Worm (Caenorhabditis elegans) whole organism, late embryonic: ENCODE measurements around the gene T16G12.8.

Experiments
- C38D4.7 ChIP-seq: fragments of 200-800 bp; sonication (Bioruptor generic); optimal IDR thresholded peaks from 2 replicates; lab custom pipeline; 2018; ENCODE audit warnings: mild to moderate bottlenecking, missing genetic modification characterization, moderate library complexity, missing compliant biosample characterization
- K02D7.2 ChIP-seq: sonication (generic microtip); optimal IDR thresholded peaks from 2 replicates; lab custom pipeline; 2017; ENCODE audit warnings: mild to moderate bottlenecking, missing genetic modification characterization, missing compliant biosample characterization
- K09A11.1 ChIP-seq: sonication (generic microtip); optimal IDR thresholded peaks from 2 replicates; lab custom pipeline; 2017; ENCODE audit warnings: antibody characterized with exemption, mild to moderate bottlenecking, missing genetic modification characterization, missing compliant biosample characterization; ENCODE audit not compliant: insufficient read depth
- T23F11.4 ChIP-seq: fragments of 200-800 bp; sonication (Bioruptor generic); optimal IDR thresholded peaks from 2 replicates; lab custom pipeline; 2018; ENCODE audit warnings: mild to moderate bottlenecking, missing genetic modification characterization, missing compliant biosample characterization
- ahr-1 ChIP-seq: sonication (generic microtip); optimal IDR thresholded peaks from 2 replicates; lab custom pipeline; 2016; ENCODE audit warnings: missing genetic modification characterization, missing compliant biosample characterization
- ama-1 ChIP-seq: fragments of 150-350 bp; optimal IDR thresholded peaks from 2 replicates; lab custom pipeline; 2014
- ceh-14 ChIP-seq: sonication (generic microtip); optimal IDR thresholded peaks from 2 replicates; lab custom pipeline; 2016; ENCODE audit warnings: missing genotype, missing genetic modification characterization, missing compliant biosample characterization
- ceh-2 ChIP-seq: sonication (generic microtip); optimal IDR thresholded peaks from 2 replicates; lab custom pipeline; 2016; ENCODE audit warnings: missing genotype, missing genetic modification characterization, missing compliant biosample characterization
- ceh-30 ChIP-seq: fragments of 150-350 bp; optimal IDR thresholded peaks from 2 replicates; lab custom pipeline; 2014; ENCODE audit warnings: missing biosample characterization, missing genetic modification characterization
- ceh-45 ChIP-seq: fragments of 200-800 bp; sonication (Bioruptor generic); IDR thresholded peaks from 2 replicates; pipeline ENCODE4 v1.3.6; 2022; ENCODE audit warnings: missing genetic modification reagents, missing genetic modification characterization, missing compliant biosample characterization
- ceh-9 ChIP-seq: sonication (generic microtip); optimal IDR thresholded peaks from 2 replicates; lab custom pipeline; 2016; ENCODE audit warnings: mild to moderate bottlenecking, missing genetic modification characterization, inconsistent platforms, missing compliant biosample characterization
- dve-1 ChIP-seq: sonication (generic microtip); optimal IDR thresholded peaks from 2 replicates; lab custom pipeline; 2017; ENCODE audit warnings: antibody characterized with exemption, mild to moderate bottlenecking, missing genetic modification characterization, missing compliant biosample characterization
- eyg-1 ChIP-seq: sonication (generic microtip); optimal IDR thresholded peaks from 2 replicates; lab custom pipeline; 2016; ENCODE audit warnings: missing genotype, missing genetic modification characterization, missing compliant biosample characterization
- fkh-10 ChIP-seq: fragments of 150-350 bp; optimal IDR thresholded peaks from 2 replicates; lab custom pipeline; 2014; ENCODE audit warnings: missing biosample characterization, missing genetic modification reagents, missing genetic modification characterization
- hlh-13 ChIP-seq: fragments of 200-800 bp; sonication (Bioruptor generic); optimal IDR thresholded peaks from 2 replicates; lab custom pipeline; 2018; ENCODE audit warnings: mild to moderate bottlenecking, missing genetic modification characterization, missing compliant biosample characterization
- hlh-15 ChIP-seq: sonication (generic microtip); optimal IDR thresholded peaks from 2 replicates; lab custom pipeline; 2016; ENCODE audit warnings: missing genetic modification characterization, missing compliant biosample characterization
- hlh-8 ChIP-seq: sonication (generic microtip); optimal IDR thresholded peaks from 2 replicates; lab custom pipeline; 2016; ENCODE audit warnings: missing genotype, missing genetic modification characterization, missing compliant biosample characterization
- lin-11 ChIP-seq: fragments of 200-800 bp; sonication (Bioruptor generic); optimal IDR thresholded peaks from 2 replicates; lab custom pipeline; 2018; ENCODE audit warnings: mild to moderate bottlenecking, missing genetic modification characterization, missing compliant biosample characterization
- madf-2 ChIP-seq: sonication (generic microtip); optimal IDR thresholded peaks from 2 replicates; lab custom pipeline; 2017; ENCODE audit warnings: missing genetic modification characterization, missing compliant biosample characterization
- nfya-1 ChIP-seq: sonication (generic microtip); optimal IDR thresholded peaks from 2 replicates; lab custom pipeline; 2017; ENCODE audit warnings: missing genetic modification characterization, mild to moderate bottlenecking, missing compliant biosample characterization, antibody characterized with exemption, moderate library complexity
- nhr-11 ChIP-seq: fragments of 150-350 bp; optimal IDR thresholded peaks from 2 replicates; lab custom pipeline; 2014; ENCODE audit warnings: missing biosample characterization, missing genetic modification characterization
- nhr-232 ChIP-seq: sonication (generic microtip); optimal IDR thresholded peaks from 2 replicates; lab custom pipeline; 2016; ENCODE audit warnings: missing genetic modification characterization, missing compliant biosample characterization
- odd-2 ChIP-seq: sonication (generic microtip); optimal IDR thresholded peaks from 2 replicates; lab custom pipeline; 2017; ENCODE audit warnings: antibody characterized with exemption, mild to moderate bottlenecking, missing genetic modification characterization, missing compliant biosample characterization
- pag-3 ChIP-seq: sonication (generic microtip); optimal IDR thresholded peaks from 2 replicates; lab custom pipeline; 2016; ENCODE audit warnings: missing compliant biosample characterization, missing genetic modification characterization, borderline replicate concordance
- pat-9 ChIP-seq: fragments of 200-800 bp; sonication (Bioruptor generic); optimal IDR thresholded peaks from 2 replicates; lab custom pipeline; 2018; ENCODE audit warnings: mild to moderate bottlenecking, missing genetic modification characterization, moderate library complexity, missing compliant biosample characterization
- pax-1 ChIP-seq: fragments of 150-350 bp; optimal IDR thresholded peaks from 2 replicates; lab custom pipeline; 2014; ENCODE audit warnings: missing biosample characterization, missing genetic modification characterization
- pha-2 ChIP-seq: sonication (generic microtip); optimal IDR thresholded peaks from 2 replicates; lab custom pipeline; 2017; ENCODE audit warnings: mild to moderate bottlenecking, missing genetic modification characterization, missing compliant biosample characterization
- pha-4 ChIP-seq: fragments of 150-350 bp; optimal IDR thresholded peaks from 2 replicates; lab custom pipeline; 2018; ENCODE audit warnings: missing biosample characterization, missing genetic modification reagents, missing genetic modification characterization
- pqm-1 ChIP-seq: sonication (generic microtip); optimal IDR thresholded peaks from 2 replicates; lab custom pipeline; 2016; ENCODE audit warnings: missing genetic modification characterization, missing compliant biosample characterization
- rnt-1 ChIP-seq: sonication (generic microtip); optimal IDR thresholded peaks from 2 replicates; lab custom pipeline; 2016; ENCODE audit warnings: missing genetic modification characterization, missing compliant biosample characterization
- sox-4 ChIP-seq: sonication (generic microtip); optimal IDR thresholded peaks from 2 replicates; lab custom pipeline; 2017; ENCODE audit warnings: mild to moderate bottlenecking, missing genetic modification characterization, inconsistent platforms, missing compliant biosample characterization
- syd-9 ChIP-seq: sonication (generic microtip); optimal IDR thresholded peaks from 2 replicates; lab custom pipeline; 2016; ENCODE audit warnings: mild to moderate bottlenecking, missing genetic modification characterization, moderate library complexity, missing compliant biosample characterization
- tbx-7 ChIP-seq: sonication (generic microtip); optimal IDR thresholded peaks from 2 replicates; lab custom pipeline; 2016; ENCODE audit warnings: missing genotype, missing genetic modification characterization, missing compliant biosample characterization
- ttx-3 ChIP-seq: sonication (generic microtip); optimal IDR thresholded peaks from 2 replicates; lab custom pipeline; 2016; ENCODE audit warnings: missing genetic modification reagents, missing genetic modification characterization, missing compliant biosample characterization
- unc-42 ChIP-seq: sonication (generic microtip); optimal IDR thresholded peaks from 2 replicates; lab custom pipeline; 2016; ENCODE audit warnings: missing genotype, missing genetic modification characterization, missing compliant biosample characterization
- zip-5 ChIP-seq: sonication (generic microtip); optimal IDR thresholded peaks from 2 replicates; lab custom pipeline; 2016; ENCODE audit warnings: missing genetic modification characterization, missing compliant biosample characterization
- ztf-16 ChIP-seq: sonication (generic microtip); optimal IDR thresholded peaks from 2 replicates; lab custom pipeline; 2017; ENCODE audit warnings: missing genetic modification characterization, missing compliant biosample characterization

T16G12.8 gene

DNA sequence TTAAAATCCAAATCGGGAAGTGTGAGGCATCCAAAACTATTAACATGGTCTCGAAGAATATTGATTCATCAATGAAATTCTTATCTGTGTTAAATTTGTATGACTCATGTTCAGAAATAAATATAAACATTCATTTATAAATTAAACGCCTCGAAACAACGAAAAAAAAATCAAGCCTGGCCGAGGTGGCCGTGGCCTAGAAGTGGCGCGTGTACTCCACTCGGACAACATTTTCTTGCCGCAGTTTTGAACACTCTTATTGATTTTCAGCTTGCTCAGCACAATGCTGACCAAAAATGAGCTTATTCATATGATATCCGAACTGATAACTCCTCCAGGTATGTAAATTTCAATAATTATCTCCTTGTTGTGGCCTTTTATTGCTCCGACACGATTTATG lies 5.0 kb downstream of the T16G12.8 start, which contains the start of gene ekl-6 (continued):
- TF ChIP-seq C38D4.7 (GFP tag; lab: Kevin White, UChicago): no peak
- no peak for TF ChIP-seq nhr-232
- TF ChIP-seq hlh-15: no peak
- no peak for TF ChIP-seq ttx-3 (tag; lab: Kevin White, UChicago)
- no peak for TF ChIP-seq sox-4 (tag; lab: Kevin White, UChicago)
- TF ChIP-seq madf-2 (tag; lab: Kevin White, UChicago): no peak
- TF ChIP-seq nfya-1: no peak
- no peak for TF ChIP-seq fkh-10 (GFP tag; lab: Kevin White, UChicago)
- no peak for TF ChIP-seq hlh-13
- TF ChIP-seq lin-11 (tag; lab: Kevin White, UChicago): no peak
- TF ChIP-seq pqm-1 (tag; lab: Kevin White, UChicago): no peak
- no peak for TF ChIP-seq K02D7.2 (tag; lab: Kevin White, UChicago)
- no peak for TF ChIP-seq pha-2 (tag; lab: Kevin White, UChicago)
- TF ChIP-seq syd-9: no peak
- TF ChIP-seq pha-4 (tag; lab: Kevin White, UChicago): no peak
- TF ChIP-seq ceh-9: no peak
- peak; percentile 79 for TF ChIP-seq zip-5
- TF ChIP-seq K09A11.1: no peak
- TF ChIP-seq odd-2 (tag; lab: Kevin White, UChicago): no peak
- peak; percentile 90 for TF ChIP-seq ceh-2 (tag; lab: Kevin White, UChicago)
- TF ChIP-seq ztf-16 (tag; lab: Kevin White, UChicago): no peak
- no peak for TF ChIP-seq T23F11.4 (GFP tag; lab: Kevin White, UChicago)
- no peak for TF ChIP-seq pag-3
- TF ChIP-seq hlh-8: peak; percentile 61
- TF ChIP-seq, all 69 proteins: peak for 18

DNA sequence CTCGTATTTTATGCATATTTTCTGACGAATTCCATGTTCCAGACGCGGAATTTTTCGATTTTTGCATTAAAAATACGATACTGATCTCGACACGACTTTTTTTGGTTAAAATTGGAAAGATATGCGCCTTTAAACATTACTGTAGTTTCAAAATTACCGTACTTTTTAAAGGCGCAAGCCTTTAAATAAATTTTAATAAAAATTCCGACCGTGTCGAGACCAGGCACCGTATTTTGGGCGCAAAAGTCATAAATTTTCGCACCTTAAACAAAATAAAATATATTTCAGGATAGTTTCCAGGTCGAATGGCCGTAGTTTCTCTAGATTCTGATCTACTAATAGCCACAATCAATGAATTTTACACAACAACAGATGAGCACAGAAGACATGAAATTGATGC lies 10.2 kb downstream of the T16G12.8 start, which contains the start of gene T16G12.6:
Gene T16G12.6 (plus strand): TSS at position 301 of the 400 bp plus-strand sequence.
- TF ChIP-seq eyg-1 (no peak), rnt-1 (tag; lab: Kevin White, UChicago) (no peak), pax-1 (tag; lab: Kevin White, UChicago) (no peak), pat-9 (tag; lab: Kevin White, UChicago) (no peak), fkh-10 (GFP tag; lab: Kevin White, UChicago) (no peak), ama-1 (lab: Kevin White, UChicago) (no peak), ceh-30 (tag; lab: Kevin White, UChicago) (no peak), pqm-1 (tag; lab: Kevin White, UChicago) (no peak), ceh-2 (tag; lab: Kevin White, UChicago) (no peak), C38D4.7 (GFP tag; lab: Kevin White, UChicago) (no peak), lin-11 (tag; lab: Kevin White, UChicago) (no peak)

DNA sequence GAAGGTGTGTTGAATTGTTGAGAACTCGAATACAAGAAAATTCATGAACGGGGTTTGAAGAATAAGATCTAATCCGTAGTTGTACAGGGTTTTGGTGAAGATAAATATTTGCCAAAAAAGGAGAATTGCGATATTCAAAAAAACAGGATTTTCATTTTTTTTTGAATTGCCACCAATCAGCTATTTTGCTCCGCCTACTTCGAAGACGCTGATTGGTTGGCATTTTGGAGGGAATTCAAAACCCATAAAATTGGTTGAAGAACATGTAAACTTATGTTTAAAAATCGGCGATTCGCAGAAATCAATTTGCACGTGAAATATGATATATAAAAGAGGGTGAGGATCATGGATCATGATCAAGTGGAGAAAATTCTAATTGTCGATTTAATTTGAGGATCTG lies 16.9 kb downstream of the T16G12.8 start:
- TF ChIP-seq unc-42 (tag; lab: Kevin White, UChicago): no peak
- TF ChIP-seq nfya-1: peak; percentile 87

DNA sequence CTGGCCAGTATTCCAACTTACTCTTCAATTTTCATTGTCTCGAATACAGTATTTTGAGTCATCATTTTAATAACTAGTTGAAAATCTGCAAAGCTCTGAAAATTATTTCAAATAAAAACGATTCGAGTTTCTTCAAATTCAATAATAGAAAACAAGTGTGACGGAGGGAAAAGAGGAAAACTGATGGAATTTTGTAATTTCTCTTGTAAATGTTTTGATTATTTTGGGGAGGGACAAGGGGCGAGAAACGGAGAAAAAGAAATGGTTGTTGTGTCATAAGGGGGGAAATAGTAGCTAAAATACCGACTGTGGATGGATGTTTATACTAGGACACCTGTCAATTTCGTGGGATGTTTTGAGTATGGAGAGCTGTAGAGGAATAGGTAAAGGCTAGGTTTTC lies 19.0 kb downstream of the T16G12.8 start, which contains the start of gene T16G12.9:
Gene T16G12.9 (minus strand): TSS at position 101 of the 400 bp plus-strand sequence.
- TF ChIP-seq pqm-1 (tag; lab: Kevin White, UChicago) (no peak), ceh-45 (GFP tag; lab: Robert Waterston, UW) (no peak), nhr-11 (tag; lab: Kevin White, UChicago) (no peak), ttx-3 (tag; lab: Kevin White, UChicago) (no peak), pat-9 (tag; lab: Kevin White, UChicago) (no peak), pha-2 (tag; lab: Kevin White, UChicago) (no peak), dve-1 (tag; lab: Kevin White, UChicago) (no peak), lin-11 (tag; lab: Kevin White, UChicago) (no peak), ama-1 (lab: Kevin White, UChicago) (no peak), tbx-7 (tag; lab: Kevin White, UChicago) (no peak), fkh-10 (GFP tag; lab: Kevin White, UChicago) (no peak), ceh-9 (no peak), ahr-1 (tag; lab: Kevin White, UChicago) (no peak), zip-5 (no peak), hlh-15 (no peak), ceh-14 (tag; lab: Kevin White, UChicago) (no peak), rnt-1 (tag; lab: Kevin White, UChicago) (no peak)
